Worm (Caenorhabditis elegans): ENCODE results near the gene mrpl-50.

The mrpl-50 gene

DNA sequence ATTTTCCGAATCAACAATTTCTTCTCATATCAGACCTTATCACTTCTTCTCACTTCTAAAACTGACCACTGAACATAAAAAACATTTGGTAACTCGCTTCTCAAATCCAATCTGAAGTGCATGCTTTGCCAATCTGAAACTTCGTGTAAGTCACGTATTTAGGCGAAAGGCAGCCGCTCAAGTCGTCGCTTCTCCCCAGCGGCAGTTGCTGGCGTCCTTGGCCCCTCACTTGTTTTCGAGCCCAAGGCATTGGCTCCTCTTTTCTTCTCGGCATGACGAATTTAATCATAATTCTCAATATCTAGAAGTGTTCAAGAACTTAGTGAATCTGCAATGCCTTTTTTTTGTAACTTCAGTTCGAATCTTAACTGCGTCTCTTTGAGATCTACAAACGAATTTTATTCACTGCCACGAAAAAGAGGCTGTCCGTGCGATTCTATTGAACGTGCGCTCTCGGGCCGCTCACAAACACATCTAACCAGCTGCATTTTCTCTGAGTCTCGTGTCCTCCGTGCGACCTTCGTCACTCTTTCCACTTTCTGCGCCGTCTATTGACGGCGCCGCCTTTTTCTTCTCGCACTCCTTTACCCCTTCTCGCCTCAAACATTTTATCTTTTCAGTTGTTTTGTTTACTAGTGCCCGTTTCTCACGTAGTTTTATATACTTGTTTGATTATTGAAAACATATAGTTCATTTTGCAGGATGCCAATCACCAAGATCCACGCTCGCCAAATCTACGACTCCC is 1.9 kb downstream of the mrpl-50 start (continued):
- TF ChIP-seq nhr-102 (tag; optimal IDR thresholded peaks at IDR 0.05) (no peak), fos-1 (tag; optimal IDR thresholded peaks at IDR 0.05) (no peak), dve-1 (tag; optimal IDR thresholded peaks at IDR 0.05; ENCODE audit: insufficient read depth) (peak; percentile 28), ztf-11 (tag; optimal IDR thresholded peaks at IDR 0.05) (no peak), daf-8 (GFP tag; IDR thresholded peaks at IDR 0.05) (no peak), lim-7 (GFP tag; IDR thresholded peaks at IDR 0.05) (no peak), lin-13 (GFP tag; optimal IDR thresholded peaks at IDR 0.05) (no peak), mes-2 (tag; optimal IDR thresholded peaks at IDR 0.05; ENCODE audit: poor library complexity, severe bottlenecking) (peak; percentile 15), dmd-9 (GFP tag; IDR thresholded peaks at IDR 0.05) (no peak), Y75B8A.6 (GFP tag; IDR thresholded peaks at IDR 0.05) (0 out of 2 replicates have a peak, but pooled peaks have one; percentile 7), lin-38 (GFP tag; IDR thresholded peaks at IDR 0.05) (no peak), ceh-20 (GFP tag; IDR thresholded peaks at IDR 0.05) (no peak), Y48G9A.11 (GFP tag; IDR thresholded peaks at IDR 0.05) (no peak), nhr-11 (tag; optimal IDR thresholded peaks at IDR 0.05) (no peak), lin-29 (GFP tag; IDR thresholded peaks at IDR 0.05) (no peak), rbr-2 (tag; optimal IDR thresholded peaks at IDR 0.05) (peak; percentile 35), hlh-11 (tag; optimal IDR thresholded peaks at IDR 0.05) (peak; percentile 72), daf-19 (GFP tag; conservative IDR thresholded peaks at IDR 0.05) (no peak)

DNA sequence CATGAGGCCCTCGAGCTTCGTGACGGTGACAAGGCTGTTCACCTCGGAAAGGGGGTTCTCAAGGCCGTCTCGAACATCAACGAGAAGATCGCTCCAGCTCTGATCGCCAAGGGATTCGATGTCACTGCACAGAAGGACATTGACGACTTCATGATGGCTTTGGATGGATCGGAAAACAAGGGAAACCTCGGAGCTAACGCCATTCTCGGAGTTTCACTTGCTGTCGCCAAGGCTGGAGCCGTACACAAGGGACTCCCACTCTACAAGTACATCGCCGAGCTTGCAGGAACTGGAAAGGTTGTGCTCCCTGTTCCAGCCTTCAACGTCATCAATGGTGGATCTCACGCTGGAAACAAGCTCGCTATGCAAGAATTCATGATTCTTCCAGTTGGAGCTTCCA is 2.8 kb downstream of the mrpl-50 start:
- TF ChIP-seq aha-1 (tag) (peak; percentile 88), set-16 (GFP tag; IDR thresholded peaks at IDR 0.05) (peak; percentile 48), F10B5.3 (tag; optimal IDR thresholded peaks at IDR 0.05) (no peak)

DNA sequence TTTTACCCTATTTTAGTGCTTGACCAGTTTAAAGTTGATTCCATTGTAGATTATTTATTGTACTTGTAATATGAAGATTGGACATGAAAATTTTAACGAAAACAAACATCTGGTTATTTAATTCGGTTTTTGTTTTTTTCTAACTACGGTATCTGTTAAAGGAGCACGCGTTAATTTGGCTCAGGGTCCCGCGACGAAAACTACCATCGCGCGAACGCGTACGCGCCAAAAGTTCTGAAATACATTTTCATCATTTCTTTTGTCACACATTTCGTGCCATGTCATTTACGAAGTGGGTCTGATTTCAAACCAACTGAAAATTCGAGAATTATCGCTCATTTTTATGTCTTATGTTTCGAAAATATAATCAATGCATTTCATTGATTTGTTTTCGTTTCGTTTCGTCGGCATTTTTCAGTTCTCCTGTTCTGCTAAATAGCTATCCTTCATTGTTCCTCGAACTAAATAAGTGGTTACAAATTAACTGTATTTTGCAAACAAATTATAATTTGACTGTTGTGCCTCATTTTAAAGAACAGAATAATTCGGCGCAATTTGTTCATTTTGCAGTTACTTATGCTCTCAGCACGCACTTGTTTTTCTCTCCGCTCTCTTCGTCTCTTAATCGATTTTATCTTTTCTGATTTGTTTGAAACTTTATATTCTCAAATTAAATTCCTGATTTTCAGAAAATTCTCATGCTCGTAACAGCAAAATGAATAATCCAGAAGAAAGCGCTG is 4.2 kb downstream of the mrpl-50 start, which contains the start of gene T21B10.3:
Gene T21B10.3, plus strand, starts transcription at position 690 of the 740 bp plus-strand sequence.
- TF ChIP-seq mdt-29 (GFP tag; IDR thresholded peaks at IDR 0.05) (peak; percentile 65; the same call in 1 of the 2 replicates), pha-4 (GFP tag; IDR thresholded peaks at IDR 0.05) (peak; percentile 61; the same call in 1 of the 2 replicates), pha-4 (tag; optimal IDR thresholded peaks at IDR 0.05) (no peak), lin-13 (GFP tag; optimal IDR thresholded peaks at IDR 0.05) (peak; percentile 26), Y105C5A.15 (GFP tag; IDR thresholded peaks at IDR 0.05) (0 out of 2 replicates have a peak, but pooled peaks have one; percentile 21), hlh-30 (tag; optimal IDR thresholded peaks at IDR 0.05; ENCODE audit: insufficient read depth) (peak; percentile 55), lim-7 (GFP tag; IDR thresholded peaks at IDR 0.05) (0 out of 2 replicates have a peak, but pooled peaks have one; percentile 30), lin-1 (GFP tag; IDR thresholded peaks at IDR 0.05) (peak; percentile 28; the same call in 1 of the 2 replicates), D1046.2 (GFP tag; IDR thresholded peaks at IDR 0.05) (0 out of 2 replicates have a peak, but pooled peaks have one; percentile 61), dmd-6 (GFP tag; IDR thresholded peaks at IDR 0.05) (peak; percentile 40), arid-1 (GFP tag; conservative IDR thresholded peaks at IDR 0.05) (peak; percentile 45; the same call in 1 of the 2 replicates), F26F4.8 (GFP tag; conservative IDR thresholded peaks at IDR 0.05) (no peak), unc-39 (tag; optimal IDR thresholded peaks at IDR 0.05) (no peak), spr-3 (GFP tag; optimal IDR thresholded peaks at IDR 0.05) (no peak), nhr-41 (GFP tag; IDR thresholded peaks at IDR 0.05) (0 out of 2 replicates have a peak, but pooled peaks have one; percentile 44), T26A8.4 (GFP tag; IDR thresholded peaks at IDR 0.05) (peak; percentile 68; the same call in 1 of the 2 replicates), ceh-44 (GFP tag; IDR thresholded peaks at IDR 0.05) (peak; percentile 50; the same call in 1 of the 2 replicates), Y48G9A.11 (GFP tag; IDR thresholded peaks at IDR 0.05) (peak; percentile 88), ZK337.2 (GFP tag; IDR thresholded peaks at IDR 0.05) (no peak), hmg-1.1 (GFP tag; IDR thresholded peaks at IDR 0.05) (peak; percentile 38), ZK546.5 (tag; optimal IDR thresholded peaks at IDR 0.05) (no peak), lin-38 (GFP tag; IDR thresholded peaks at IDR 0.05) (peak; percentile 86), unc-130 (GFP tag; optimal IDR thresholded peaks at IDR 0.05) (peak; percentile 93), vab-7 (GFP tag; IDR thresholded peaks at IDR 0.05) (peak; percentile 54; the same call in 1 of the 2 replicates), lin-29 (GFP tag; IDR thresholded peaks at IDR 0.05) (no peak), nhr-28 (tag; optimal IDR thresholded peaks at IDR 0.05) (no peak), F49E8.2 (tag; optimal IDR thresholded peaks at IDR 0.05; ENCODE audit: borderline replicate concordance) (peak; percentile 89), aha-1 (tag) (peak; percentile 89), duxl-1 (tag; optimal IDR thresholded peaks at IDR 0.05; ENCODE audit: poor library complexity) (no peak)

All from whole organism, L4 larva.